Worm (Caenorhabditis elegans) whole organism, L1 larva: ENCODE data around the gene bet-2.

ENCODE experiments used
- C16A3.4 ChIP-seq: fragments of 150-350 bp; optimal IDR thresholded peaks from 2 replicates; lab custom pipeline; 2014; ENCODE audit warnings: missing biosample characterization, missing genetic modification characterization
- C34B4.2 ChIP-seq: sonication (generic microtip); optimal IDR thresholded peaks from 2 replicates; lab custom pipeline; 2017; ENCODE audit warnings: mild to moderate bottlenecking, missing genetic modification characterization, missing compliant biosample characterization
- alr-1 ChIP-seq: fragments of 200-800 bp; sonication (Bioruptor generic); optimal IDR thresholded peaks from 2 replicates; lab custom pipeline; 2018; ENCODE audit warnings: borderline replicate concordance, mild to moderate bottlenecking, missing genetic modification characterization, missing compliant biosample characterization
- aly-2 ChIP-seq: fragments of 150-350 bp; optimal IDR thresholded peaks from 2 replicates; lab custom pipeline; 2014; ENCODE audit warnings: missing biosample characterization, missing genetic modification characterization
- blmp-1 ChIP-seq: fragments of 150-350 bp; optimal IDR thresholded peaks from 2 replicates; lab custom pipeline; 2014; ENCODE audit warnings: missing biosample characterization, missing genetic modification characterization
- ceh-8 ChIP-seq: fragments of 200-800 bp; sonication (Bioruptor generic); optimal IDR thresholded peaks from 2 replicates; lab custom pipeline; 2018; ENCODE audit warnings: mild to moderate bottlenecking, missing genetic modification characterization, moderate library complexity, missing compliant biosample characterization
- ceh-88 ChIP-seq: fragments of 200-800 bp; sonication (Bioruptor generic); IDR thresholded peaks from 2 replicates; pipeline ENCODE4 v1.3.6; 2022; ENCODE audit warnings: missing genetic modification characterization, missing compliant biosample characterization
- dsc-1 ChIP-seq: sonication (generic microtip); optimal IDR thresholded peaks from 2 replicates; lab custom pipeline; 2016; ENCODE audit warnings: mild to moderate bottlenecking, missing genetic modification characterization, missing compliant biosample characterization
- efl-1 ChIP-seq, 4 experiments: fragments of 150-350 bp; optimal IDR thresholded peaks in 3 of 4; peaks in 1 of 4; 1 replicate in 1 of 4; 2 replicates in 3 of 4; lab custom pipeline; 2014; ENCODE audit warnings: missing biosample characterization in 2 of 4, missing genetic modification characterization in 2 of 4, missing genetic modification reagents in 2 of 4
- egl-13 ChIP-seq: sonication (generic microtip); optimal IDR thresholded peaks from 2 replicates; lab custom pipeline; 2016; ENCODE audit warnings: missing genotype, missing genetic modification reagents, missing genetic modification characterization, missing compliant biosample characterization
- elt-2 ChIP-seq: sonication (generic microtip); optimal IDR thresholded peaks from 2 replicates; lab custom pipeline; 2016; ENCODE audit warnings: missing genetic modification characterization, mild to moderate bottlenecking, inconsistent platforms, missing compliant biosample characterization, missing genetic modification reagents
- ets-5 ChIP-seq: fragments of 200-800 bp; sonication (Bioruptor generic); IDR thresholded peaks from 2 replicates; pipeline ENCODE4 v1.3.6; 2022; ENCODE audit warnings: missing genetic modification characterization, missing compliant biosample characterization
- fkh-10 ChIP-seq: sonication (generic microtip); optimal IDR thresholded peaks from 2 replicates; lab custom pipeline; 2017; ENCODE audit warnings: missing biosample characterization, missing genetic modification reagents, missing genetic modification characterization
- fkh-4 ChIP-seq: sonication (generic microtip); optimal IDR thresholded peaks from 2 replicates; lab custom pipeline; 2016; ENCODE audit warnings: missing compliant biosample characterization, missing genetic modification characterization, borderline replicate concordance
- grh-1 ChIP-seq: fragments of 200-800 bp; sonication (Bioruptor generic); IDR thresholded peaks from 2 replicates; pipeline ENCODE4 v1.3.6; 2022; ENCODE audit warnings: missing genetic modification reagents, missing genetic modification characterization, missing compliant biosample characterization
- hlh-17 ChIP-seq: fragments of 200-800 bp; sonication (Bioruptor generic); optimal IDR thresholded peaks from 2 replicates; lab custom pipeline; 2018; ENCODE audit warnings: missing genetic modification characterization, mild to moderate bottlenecking, missing compliant biosample characterization, moderate library complexity, borderline replicate concordance
- hlh-4 ChIP-seq: sonication (generic microtip); optimal IDR thresholded peaks from 2 replicates; lab custom pipeline; 2016; ENCODE audit warnings: mild to moderate bottlenecking, missing genetic modification characterization, missing compliant biosample characterization
- hpl-2 ChIP-seq: fragments of 150-350 bp; optimal IDR thresholded peaks from 2 replicates; lab custom pipeline; 2014; ENCODE audit warnings: missing biosample characterization, missing genetic modification reagents, missing genetic modification characterization
- irx-1 ChIP-seq: sonication (generic microtip); optimal IDR thresholded peaks from 2 replicates; lab custom pipeline; 2016; ENCODE audit warnings: missing genetic modification characterization, missing compliant biosample characterization
- isw-1 ChIP-seq: fragments of 200-800 bp; sonication (Bioruptor generic); IDR thresholded peaks from 2 replicates; pipeline ENCODE4 v1.3.6; 2022; ENCODE audit warnings: missing genetic modification characterization, missing compliant biosample characterization
- lin-13 ChIP-seq: fragments of 150-350 bp; optimal IDR thresholded peaks from 2 replicates; lab custom pipeline; 2014; ENCODE audit warnings: missing biosample characterization, missing genetic modification reagents, missing genetic modification characterization
- lin-14 ChIP-seq: fragments of 200-800 bp; sonication (Bioruptor generic); optimal IDR thresholded peaks from 2 replicates; lab custom pipeline; 2018; ENCODE audit warnings: mild to moderate bottlenecking, missing genetic modification characterization, moderate library complexity, missing compliant biosample characterization
- lin-35 ChIP-seq, 2 experiments: fragments of 150-350 bp; optimal IDR thresholded peaks; 2 replicates each; lab custom pipeline; 2014; ENCODE audit warnings: missing biosample characterization in 2 of 2, missing genetic modification characterization in 2 of 2, missing genetic modification reagents in 2 of 2
- lsy-2 ChIP-seq, 2 experiments: fragments of 150-350 bp; optimal IDR thresholded peaks; 2 replicates each; lab custom pipeline; 2014; ENCODE audit warnings: missing biosample characterization in 2 of 2, missing genetic modification characterization in 2 of 2
- mab-9 ChIP-seq: fragments of 200-800 bp; sonication (Bioruptor generic); IDR thresholded peaks from 2 replicates; pipeline ENCODE4 v1.3.6; 2022; ENCODE audit warnings: missing genetic modification reagents, missing genetic modification characterization, missing compliant biosample characterization
- mdl-1 ChIP-seq, 2 experiments: fragments of 150-350 bp; optimal IDR thresholded peaks; 2 replicates each; lab custom pipeline; 2014 to 2017; ENCODE audit warnings: missing biosample characterization in 2 of 2, missing genetic modification characterization in 2 of 2, inconsistent platforms in 1 of 2
- mep-1 ChIP-seq: fragments of 150-350 bp; optimal IDR thresholded peaks from 2 replicates; lab custom pipeline; 2014; ENCODE audit warnings: missing biosample characterization, missing genetic modification characterization
- nhr-12 ChIP-seq: sonication (generic microtip); optimal IDR thresholded peaks from 2 replicates; lab custom pipeline; 2017; ENCODE audit warnings: missing biosample characterization, missing genetic modification characterization
- nhr-20 ChIP-seq: sonication (generic microtip); optimal IDR thresholded peaks from 2 replicates; lab custom pipeline; 2016; ENCODE audit warnings: mild to moderate bottlenecking, missing genetic modification characterization, missing compliant biosample characterization
- nhr-71 ChIP-seq: sonication (generic microtip); optimal IDR thresholded peaks from 2 replicates; lab custom pipeline; 2016; ENCODE audit warnings: mild to moderate bottlenecking, missing genetic modification characterization, moderate library complexity, missing compliant biosample characterization
- nhr-84 ChIP-seq: sonication (generic microtip); optimal IDR thresholded peaks from 2 replicates; lab custom pipeline; 2017; ENCODE audit warnings: missing biosample characterization, missing genetic modification characterization
- nhr-85 ChIP-seq: sonication (generic microtip); peaks from one replicate; lab custom pipeline; 2016; ENCODE audit warnings: missing genetic modification characterization, inconsistent platforms, missing compliant biosample characterization
- nhr-90 ChIP-seq: sonication (generic microtip); optimal IDR thresholded peaks from 2 replicates; lab custom pipeline; 2016; ENCODE audit warnings: mild to moderate bottlenecking, missing genetic modification characterization, missing compliant biosample characterization; ENCODE audit not compliant: poor library complexity
- pag-3 ChIP-seq: sonication (generic microtip); optimal IDR thresholded peaks from 2 replicates; lab custom pipeline; 2017; ENCODE audit warnings: missing genetic modification characterization, mild to moderate bottlenecking, missing compliant biosample characterization, antibody characterized with exemption, borderline replicate concordance; ENCODE audit not compliant: insufficient read depth
- pax-3 ChIP-seq: fragments of 200-800 bp; sonication (Bioruptor generic); optimal IDR thresholded peaks from 2 replicates; lab custom pipeline; 2018; ENCODE audit warnings: mild to moderate bottlenecking, missing genetic modification characterization, moderate library complexity, missing compliant biosample characterization
- pqm-1 ChIP-seq: sonication (generic microtip); optimal IDR thresholded peaks from 3 replicates; lab custom pipeline; 2017; ENCODE audit warnings: missing biosample characterization, missing genetic modification characterization
- rnt-1 ChIP-seq: sonication (generic microtip); optimal IDR thresholded peaks from 2 replicates; lab custom pipeline; 2016; ENCODE audit warnings: mild to moderate bottlenecking, missing genetic modification characterization, moderate library complexity, missing compliant biosample characterization
- skn-1 ChIP-seq: fragments of 150-350 bp; optimal IDR thresholded peaks from 2 replicates; lab custom pipeline; 2014; ENCODE audit warnings: missing biosample characterization, missing genetic modification characterization
- snpc-4 ChIP-seq: fragments of 150-350 bp; optimal IDR thresholded peaks from 2 replicates; lab custom pipeline; 2014; ENCODE audit warnings: missing biosample characterization, missing genetic modification characterization
- sox-4 ChIP-seq: sonication (generic microtip); optimal IDR thresholded peaks from 2 replicates; lab custom pipeline; 2016; ENCODE audit warnings: missing genetic modification characterization, missing compliant biosample characterization
- swsn-7 ChIP-seq: sonication (generic microtip); optimal IDR thresholded peaks from 2 replicates; lab custom pipeline; 2016; ENCODE audit warnings: missing genetic modification characterization, missing compliant biosample characterization
- tbx-2 ChIP-seq: sonication (generic microtip); optimal IDR thresholded peaks from 2 replicates; lab custom pipeline; 2016; ENCODE audit warnings: missing genetic modification characterization, missing compliant biosample characterization
- tlp-1 ChIP-seq: fragments of 150-350 bp; optimal IDR thresholded peaks from 2 replicates; lab custom pipeline; 2014; ENCODE audit warnings: missing biosample characterization, missing genetic modification characterization
- unc-130 ChIP-seq: fragments of 150-350 bp; optimal IDR thresholded peaks from 2 replicates; lab custom pipeline; 2017; ENCODE audit warnings: missing biosample characterization, missing genetic modification characterization, inconsistent platforms
- unc-62 ChIP-seq: fragments of 150-350 bp; optimal IDR thresholded peaks from 2 replicates; lab custom pipeline; 2014; ENCODE audit warnings: missing biosample characterization, missing genetic modification reagents, missing genetic modification characterization
- unc-86 ChIP-seq: sonication (generic microtip); optimal IDR thresholded peaks from 2 replicates; lab custom pipeline; 2016; ENCODE audit warnings: missing genetic modification characterization, missing compliant biosample characterization
- vab-15 ChIP-seq: sonication (generic microtip); optimal IDR thresholded peaks from 2 replicates; lab custom pipeline; 2017; ENCODE audit warnings: missing genotype, mild to moderate bottlenecking, missing genetic modification characterization, missing compliant biosample characterization
- zag-1 ChIP-seq: fragments of 150-350 bp; optimal IDR thresholded peaks from 2 replicates; lab custom pipeline; 2014; ENCODE audit warnings: missing biosample characterization, missing genetic modification characterization

Gene bet-2

ce11 chrX:10622607-10623006, 53.5 kb downstream of the bet-2 start:
- TF ChIP-seq dsc-1 (tag; lab: Kevin White, UChicago) (peak; percentile 10), mdl-1 (tag; optimal IDR thresholded peaks at IDR 0.05; lab: Kevin White, UChicago) (no peak)

DNA sequence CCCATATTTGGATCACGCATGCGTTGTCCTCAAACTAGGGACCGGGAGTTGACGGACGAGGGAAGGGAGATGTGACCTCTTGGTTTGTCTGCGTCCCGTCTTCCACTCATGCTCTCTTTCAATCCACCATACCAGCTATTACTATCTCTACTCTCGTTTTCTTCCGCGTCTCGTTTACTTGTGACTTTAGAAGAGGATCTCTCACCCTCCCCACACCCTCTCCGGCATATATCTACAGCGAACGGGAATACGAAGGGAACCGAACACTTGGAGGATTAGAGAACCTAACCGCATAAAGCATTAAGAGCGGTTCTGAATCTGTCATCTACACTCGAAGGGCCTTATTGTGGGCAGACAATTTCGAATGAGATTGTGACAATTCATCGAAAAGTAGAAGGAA, 54.0 kb downstream of the bet-2 start:
- TF ChIP-seq mab-9 (GFP tag; lab: Robert Waterston, UW) (no peak), pqm-1 (tag; lab: Kevin White, UChicago) (no peak), zag-1 (tag; lab: Kevin White, UChicago) (no peak), hlh-4 (tag; lab: Kevin White, UChicago) (no peak), skn-1 (no peak), egl-13 (tag; lab: Kevin White, UChicago) (no peak), ceh-8 (no peak), hpl-2 (no peak), nhr-84 (tag; lab: Kevin White, UChicago) (no peak), elt-2 (tag; lab: Kevin White, UChicago) (no peak), dsc-1 (tag; lab: Kevin White, UChicago) (no peak), pag-3 (tag; lab: Kevin White, UChicago) (no peak), C34B4.2 (tag; lab: Kevin White, UChicago) (no peak), unc-86 (tag; lab: Kevin White, UChicago) (no peak), nhr-90 (tag; lab: Kevin White, UChicago) (no peak), tlp-1 (tag; lab: Kevin White, UChicago) (no peak), aly-2 (tag; lab: Kevin White, UChicago) (no peak), alr-1 (no peak), pax-3 (tag; lab: Kevin White, UChicago) (no peak), vab-15 (no peak), sox-4 (tag; lab: Kevin White, UChicago) (no peak), irx-1 (peak; percentile 8), blmp-1 (tag; lab: Kevin White, UChicago) (peak; percentile 1), unc-62 (GFP tag; lab: Kevin White, UChicago) (no peak), efl-1 (optimal IDR thresholded peaks at IDR 0.05; lab: Kevin White, UChicago) (peak in 1 of 2 experiments; percentile 12), efl-1 (GFP tag; optimal IDR thresholded peaks at IDR 0.05 in 1 of 2; lab: Kevin White, UChicago) (no peak), ceh-88 (GFP tag; lab: Robert Waterston, UW) (no peak), snpc-4 (no peak), mep-1 (tag; lab: Kevin White, UChicago) (peak; percentile 4), hlh-17 (GFP tag; lab: Kevin White, UChicago) (no peak), lin-14 (GFP tag; lab: Kevin White, UChicago) (peak; percentile 52), rnt-1 (peak; percentile 12), ets-5 (no peak), unc-130 (tag; lab: Kevin White, UChicago) (no peak), lin-13 (GFP tag; lab: Kevin White, UChicago) (no peak), lin-35 (GFP tag; optimal IDR thresholded peaks at IDR 0.05; lab: Kevin White, UChicago) (no peak)

DNA sequence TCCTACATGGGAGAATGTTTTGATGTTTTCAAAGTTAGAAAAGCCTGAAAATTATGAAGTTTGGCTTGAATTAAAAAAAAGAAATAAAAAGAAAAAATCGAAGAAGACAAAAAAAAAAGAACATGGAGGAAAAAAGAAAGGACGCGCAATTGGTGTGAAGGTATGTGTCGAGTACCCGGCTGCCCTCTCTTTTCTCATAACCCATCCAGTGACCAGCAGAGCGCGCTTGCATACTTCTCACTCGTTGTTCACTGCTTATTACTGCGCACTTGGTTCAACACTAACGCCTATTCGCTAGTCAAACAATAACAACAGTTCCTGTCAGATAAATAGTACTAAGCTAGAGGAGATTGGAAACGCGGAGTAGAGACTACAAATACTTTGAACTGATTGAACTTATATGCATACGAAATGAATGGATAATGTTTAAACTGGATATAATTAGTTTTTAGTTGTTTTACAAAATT, 55.1 kb downstream of the bet-2 start, which contains the start of gene abl-1:
Gene abl-1, minus strand, starts transcription at position 51 of the 467 bp plus-strand sequence.
- TF ChIP-seq lin-35 (GFP tag; optimal IDR thresholded peaks at IDR 0.05; lab: Kevin White, UChicago): peak in 1 of 2 experiments; percentile 27
- no peak for TF ChIP-seq tbx-2
- TF ChIP-seq nhr-20 (tag; lab: Kevin White, UChicago): peak; percentile 26
- peak; percentile 1 for TF ChIP-seq C16A3.4
- TF ChIP-seq mep-1 (tag; lab: Kevin White, UChicago): peak; percentile 18
- peak; percentile 22 for TF ChIP-seq swsn-7 (tag; lab: Kevin White, UChicago)
- no peak for TF ChIP-seq vab-15
- no peak for TF ChIP-seq fkh-4 (tag; lab: Kevin White, UChicago)
- peak; percentile 44 for TF ChIP-seq blmp-1 (tag; lab: Kevin White, UChicago)
- peak; percentile 64 for TF ChIP-seq lin-14 (GFP tag; lab: Kevin White, UChicago)
- TF ChIP-seq zag-1 (tag; lab: Kevin White, UChicago): no peak
- peak; percentile 8 for TF ChIP-seq nhr-85 (tag; lab: Kevin White, UChicago)
- TF ChIP-seq pag-3 (tag; lab: Kevin White, UChicago): no peak
- TF ChIP-seq fkh-10 (GFP tag; lab: Kevin White, UChicago): no peak
- TF ChIP-seq C34B4.2 (tag; lab: Kevin White, UChicago): no peak
- TF ChIP-seq nhr-71 (tag; lab: Kevin White, UChicago): peak; percentile 11
- no peak for TF ChIP-seq grh-1 (GFP tag; lab: Robert Waterston, UW)
- peak in 1 of 2 experiments; percentile 32 for TF ChIP-seq lsy-2 (tag; optimal IDR thresholded peaks at IDR 0.05; lab: Kevin White, UChicago)
- TF ChIP-seq rnt-1: peak; percentile 17
- no peak for TF ChIP-seq nhr-12
- no peak for TF ChIP-seq isw-1 (GFP tag; lab: Robert Waterston, UW)
- TF ChIP-seq mdl-1 (tag; optimal IDR thresholded peaks at IDR 0.05; lab: Kevin White, UChicago): peak in 1 of 2 experiments; percentile 12
